4 fruit fly cellular contexts compared by ENCODE assay signal in the genomic region with DNA sequence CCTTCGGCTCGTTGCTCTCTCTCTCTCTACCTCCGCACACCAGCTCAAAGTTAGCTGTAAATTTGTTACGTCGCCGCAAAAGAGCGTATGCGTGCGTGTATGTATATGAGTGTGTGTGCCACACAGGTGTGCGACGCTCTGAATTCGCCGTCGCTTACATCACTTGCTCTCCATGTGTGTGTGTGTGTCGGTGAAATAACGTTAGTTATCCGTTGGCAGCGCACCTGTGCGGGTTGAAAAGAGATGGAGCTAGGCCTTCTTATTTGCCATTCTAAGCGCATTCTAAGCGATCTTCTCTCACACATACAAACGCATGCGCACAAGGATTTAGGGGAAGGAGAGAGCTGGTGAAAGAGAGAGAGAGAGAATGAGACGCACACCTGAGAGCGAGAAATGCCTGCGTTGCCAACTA.
TF ChIP-seq lines count a peak whose summit lies in the region.

No protein-coding gene starts in this region.

- no peak for TF ChIP-seq CTCF in whole organism, embryonic (GFP tag; optimal IDR thresholded peaks at IDR 0.05; lab: Kevin White, UChicago)

TF ChIP-seq in whole organism, adult, 20 proteins besides CTCF, POLR2A, EP300 and RAD21:
- TF ChIP-seq CG1620 (GFP tag; optimal IDR thresholded peaks at IDR 0.05; lab: Kevin White, UChicago) = no peak
- peak; percentile 98 for TF ChIP-seq ovo (GFP tag; optimal IDR thresholded peaks at IDR 0.05; lab: Kevin White, UChicago)
- no peak for TF ChIP-seq CG7101 (tag; optimal IDR thresholded peaks at IDR 0.05; lab: Kevin White, UChicago)
- no peak for TF ChIP-seq cic (GFP tag; optimal IDR thresholded peaks at IDR 0.05; lab: Kevin White, UChicago)
- no peak for TF ChIP-seq CG11617 (GFP tag; optimal IDR thresholded peaks at IDR 0.05; lab: Kevin White, UChicago)
- peak; percentile 35 for TF ChIP-seq tj (GFP tag; optimal IDR thresholded peaks at IDR 0.05; lab: Kevin White, UChicago)
- no peak for TF ChIP-seq cnc (optimal IDR thresholded peaks at IDR 0.05; lab: Kevin White, UChicago)
- no peak for TF ChIP-seq kay (GFP tag; lab: Kevin White, UChicago; ENCODE audit: borderline replicate concordance)

TF ChIP-seq in whole organism, embryonic, 481 proteins besides CTCF, POLR2A, EP300 and RAD21:
- TF ChIP-seq pros (GFP tag; optimal IDR thresholded peaks at IDR 0.05; lab: Kevin White, UChicago) = peak; percentile 71
- TF ChIP-seq cg (GFP tag; optimal IDR thresholded peaks at IDR 0.05; lab: Kevin White, UChicago) = peak; percentile 92
- peak; percentile 63 for TF ChIP-seq CG1832 (GFP tag; optimal IDR thresholded peaks at IDR 0.05; lab: Kevin White, UChicago)
- peak; percentile 61 to 66 for TF ChIP-seq Trl (optimal IDR thresholded peaks at IDR 0.05; lab: Kevin White, UChicago)
- TF ChIP-seq Trl (GFP tag; optimal IDR thresholded peaks at IDR 0.05; lab: Kevin White, UChicago) = no peak
- peak; percentile 89 for TF ChIP-seq chinmo (GFP tag; IDR thresholded peaks at IDR 0.05; lab: Robert Waterston, UW; ENCODE audit: partially characterized antibody)
- peak; percentile 2 for TF ChIP-seq CG12769 (tag; optimal IDR thresholded peaks at IDR 0.05; lab: Kevin White, UChicago)
- TF ChIP-seq CG7271 (tag; optimal IDR thresholded peaks at IDR 0.05; lab: Kevin White, UChicago) = no peak
- 0 out of 3 replicates have a peak, but pooled peaks have one; percentile 3 for TF ChIP-seq CG17361 (GFP tag; IDR thresholded peaks at IDR 0.05; lab: Robert Waterston, UW)
- TF ChIP-seq Adf1 (GFP tag; IDR thresholded peaks at IDR 0.05; lab: Robert Waterston, UW) = peak; percentile 15; the same call in 1 of the 2 replicates
- TF ChIP-seq sna (GFP tag; IDR thresholded peaks at IDR 0.05; lab: Robert Waterston, UW; ENCODE audit: partially characterized antibody) = 0 out of 2 replicates have a peak, but pooled peaks have one; percentile 15
- peak in 1 of 2 experiments; percentile 58 for TF ChIP-seq insv (GFP tag; optimal IDR thresholded peaks at IDR 0.05; lab: Kevin White, UChicago)
- TF ChIP-seq kni (GFP tag; optimal IDR thresholded peaks at IDR 0.05; lab: Kevin White, UChicago) = peak; percentile 61
- TF ChIP-seq run (tag; optimal IDR thresholded peaks at IDR 0.05; lab: Kevin White, UChicago) = no peak
- TF ChIP-seq Elba2 (GFP tag; optimal IDR thresholded peaks at IDR 0.05; lab: Kevin White, UChicago) = peak; percentile 97
- peak; percentile 30 for TF ChIP-seq yki (optimal IDR thresholded peaks at IDR 0.05; lab: Kevin White, UChicago)
- TF ChIP-seq Pdp1 (GFP tag; optimal IDR thresholded peaks at IDR 0.05; lab: Kevin White, UChicago) = peak in 1 of 2 experiments; percentile 75
- peak; percentile 45 for TF ChIP-seq sd (tag; optimal IDR thresholded peaks at IDR 0.05; lab: Kevin White, UChicago)
- no peak for TF ChIP-seq tio (GFP tag; optimal IDR thresholded peaks at IDR 0.05; lab: Kevin White, UChicago)
- TF ChIP-seq chm (GFP tag; IDR thresholded peaks at IDR 0.05; lab: Robert Waterston, UW) = no peak
- TF ChIP-seq CG10321 (GFP tag; IDR thresholded peaks at IDR 0.05; lab: Robert Waterston, UW) = 0 out of 2 replicates have a peak, but pooled peaks have one; percentile 6
- TF ChIP-seq kah (GFP tag; optimal IDR thresholded peaks at IDR 0.05; lab: Kevin White, UChicago) = no peak
- TF ChIP-seq tll (GFP tag; optimal IDR thresholded peaks at IDR 0.05; lab: Kevin White, UChicago) = peak in 1 of 2 experiments; percentile 34

TF ChIP-seq in whole organism, prepupa, 60 proteins besides CTCF, POLR2A, EP300 and RAD21:
- TF ChIP-seq vri (GFP tag; optimal IDR thresholded peaks at IDR 0.05; lab: Kevin White, UChicago) (peak; percentile 74), CG1621 (tag; optimal IDR thresholded peaks at IDR 0.05; lab: Kevin White, UChicago) (no peak), fkh (GFP tag; optimal IDR thresholded peaks at IDR 0.05; lab: Kevin White, UChicago) (peak; percentile 20)

TF ChIP-seq in whole organism, wandering third instar larva, 38 proteins besides CTCF, POLR2A, EP300 and RAD21:
- TF ChIP-seq dl (GFP tag; optimal IDR thresholded peaks at IDR 0.05; lab: Kevin White, UChicago; ENCODE audit: insufficient read depth in 1 of 2, partially characterized antibody in 2 of 2) (no peak), h (GFP tag; optimal IDR thresholded peaks at IDR 0.05; lab: Kevin White, UChicago) (peak; percentile 10), OdsH (GFP tag; optimal IDR thresholded peaks at IDR 0.05; lab: Kevin White, UChicago) (no peak), Abd-B (GFP tag; optimal IDR thresholded peaks at IDR 0.05; lab: Kevin White, UChicago) (no peak), N (GFP tag; optimal IDR thresholded peaks at IDR 0.05; lab: Kevin White, UChicago) (no peak), dmrt93B (GFP tag; optimal IDR thresholded peaks at IDR 0.05; lab: Kevin White, UChicago) (no peak), dsf (GFP tag; optimal IDR thresholded peaks at IDR 0.05; lab: Kevin White, UChicago; ENCODE audit: borderline replicate concordance) (no peak), Hr83 (GFP tag; optimal IDR thresholded peaks at IDR 0.05; lab: Kevin White, UChicago; ENCODE audit: poor library complexity, severe bottlenecking) (peak; percentile 15), fru (GFP tag; optimal IDR thresholded peaks at IDR 0.05; lab: Kevin White, UChicago) (peak; percentile 61), Dif (GFP tag; optimal IDR thresholded peaks at IDR 0.05; lab: Kevin White, UChicago; ENCODE audit: partially characterized antibody) (peak; percentile 28), Rel (GFP tag; optimal IDR thresholded peaks at IDR 0.05; lab: Kevin White, UChicago) (no peak), Rel (tag; optimal IDR thresholded peaks at IDR 0.05; lab: Kevin White, UChicago) (no peak), CG32264 (GFP tag; optimal IDR thresholded peaks at IDR 0.05; lab: Kevin White, UChicago) (no peak), jim (GFP tag; optimal IDR thresholded peaks at IDR 0.05; lab: Kevin White, UChicago) (no peak), Hr78 (GFP tag; optimal IDR thresholded peaks at IDR 0.05; lab: Kevin White, UChicago) (no peak)
